Fruit fly (Drosophila melanogaster): Measurements from ENCODE around the gene Dyrk2.

DNA sequence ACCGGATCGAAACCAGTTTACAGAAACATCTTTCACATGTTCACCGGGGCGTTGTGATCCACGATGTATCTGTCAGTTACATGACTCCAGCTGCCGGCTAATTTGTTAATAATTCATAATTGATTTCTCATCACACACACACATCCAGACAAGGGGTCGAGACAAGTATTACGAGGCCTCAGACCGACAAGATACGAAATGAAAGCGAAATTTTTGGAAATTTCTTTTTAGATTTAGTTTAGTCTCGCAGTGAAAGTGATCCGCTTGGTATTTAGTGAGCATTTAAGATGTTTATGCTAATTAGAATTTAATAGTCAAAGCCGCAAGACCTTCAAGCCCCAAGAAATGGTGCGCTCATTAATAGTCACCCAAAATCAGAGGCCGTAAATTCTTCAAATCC, 64.3 kb downstream of the Dyrk2 start:
- no peak for TF ChIP-seq CG17806 (tag; optimal IDR thresholded peaks at IDR 0.05)
- TF ChIP-seq CG12605 (GFP tag; IDR thresholded peaks at IDR 0.05), result no peak

All from whole organism, pupa.